Worm (Caenorhabditis elegans): ENCODE results near the gene cat-2.

DNA sequence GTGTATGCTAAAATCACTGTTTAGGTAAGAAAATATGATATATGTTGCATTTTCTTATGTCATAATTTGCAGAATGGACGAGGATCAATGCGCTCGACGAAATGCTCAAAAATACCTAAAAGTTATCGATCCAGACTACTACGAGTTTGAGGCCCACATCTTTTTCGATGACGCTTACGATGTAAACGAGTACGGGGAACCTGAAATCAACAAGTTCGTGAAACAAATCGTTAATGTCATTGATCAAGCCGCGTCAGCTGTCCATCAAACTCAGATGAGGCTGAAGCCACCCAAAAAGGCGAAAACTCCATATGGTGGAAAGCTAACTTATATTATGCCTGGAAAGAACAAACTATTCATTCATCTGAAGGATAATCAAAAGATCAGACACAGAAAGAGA is 49.5 kb upstream of the cat-2 start:
- TF ChIP-seq ets-4 (GFP tag; optimal IDR thresholded peaks at IDR 0.05) (no peak), bed-1 (GFP tag; IDR thresholded peaks at IDR 0.05) (no peak)
